Fruit fly (Drosophila melanogaster) whole organism, embryonic: ENCODE results near the gene CG7924.

ENCODE experiments used
- Antp ChIP-seq: fragments of 200-800 bp; sonication (Bioruptor generic); optimal IDR thresholded peaks from 3 replicates; lab custom pipeline; 2016; ENCODE audit warnings: missing biosample characterization, missing genetic modification characterization
- BEAF-32 ChIP-seq: fragments of 200-800 bp; sonication (Bioruptor generic); optimal IDR thresholded peaks from 3 replicates; lab custom pipeline; 2017; ENCODE audit warnings: missing biosample characterization, missing genetic modification characterization, mild to moderate bottlenecking, moderate library complexity, missing genetic modification reagents
- Bgb ChIP-seq: fragments of 200-800 bp; sonication (Bioruptor generic); IDR thresholded peaks from 2 replicates; pipeline ENCODE4 v1.3.6; 2022; ENCODE audit warnings: missing biosample characterization, missing genetic modification characterization; ENCODE audit not compliant: partially characterized antibody
- CG10431 ChIP-seq: fragments of 200-800 bp; sonication (Bioruptor generic); optimal IDR thresholded peaks from 3 replicates; lab custom pipeline; 2018; ENCODE audit warnings: missing biosample characterization, mild to moderate bottlenecking, missing genetic modification characterization
- CG10654 ChIP-seq: fragments of 200-800 bp; sonication (Bioruptor generic); optimal IDR thresholded peaks from 2 replicates; lab custom pipeline; 2016; ENCODE audit warnings: missing biosample characterization, missing genetic modification characterization
- CG10979 ChIP-seq: fragments of 200-800 bp; sonication (Bioruptor generic); optimal IDR thresholded peaks from 2 replicates; lab custom pipeline; 2018; ENCODE audit warnings: missing biosample characterization, mild to moderate bottlenecking, missing genetic modification characterization, moderate library complexity
- CG11560 ChIP-seq: fragments of 200-800 bp; sonication (Bioruptor generic); IDR thresholded peaks from 3 replicates; pipeline ENCODE4 v1.3.6; 2022; ENCODE audit warnings: missing biosample characterization, missing genetic modification characterization
- CG1233 ChIP-seq: fragments of 200-800 bp; sonication (Bioruptor generic); optimal IDR thresholded peaks from 4 replicates; lab custom pipeline; 2018; ENCODE audit warnings: missing biosample characterization, mild to moderate bottlenecking, missing genetic modification characterization
- CG14710 ChIP-seq: fragments of 200-800 bp; sonication (Bioruptor generic); optimal IDR thresholded peaks from 3 replicates; lab custom pipeline; 2019; ENCODE audit warnings: missing biosample characterization, mild to moderate bottlenecking, missing genetic modification characterization, moderate library complexity
- CG15073 ChIP-seq: fragments of 200-800 bp; sonication (Bioruptor generic); optimal IDR thresholded peaks from 2 replicates; lab custom pipeline; 2016; ENCODE audit warnings: missing biosample characterization, missing genetic modification characterization
- CG1603 ChIP-seq: fragments of 200-800 bp; sonication (Bioruptor generic); optimal IDR thresholded peaks from 2 replicates; lab custom pipeline; 2019; ENCODE audit warnings: missing biosample characterization, mild to moderate bottlenecking, missing genetic modification characterization, moderate library complexity
- CG17612 ChIP-seq: fragments of 200-800 bp; sonication (Bioruptor generic); IDR thresholded peaks from 2 replicates; pipeline ENCODE4 v1.3.6; 2022; ENCODE audit warnings: missing biosample characterization, missing genetic modification characterization
- CG18599 ChIP-seq: fragments of 200-800 bp; sonication (Bioruptor generic); optimal IDR thresholded peaks from 3 replicates; lab custom pipeline; 2017; ENCODE audit warnings: missing biosample characterization, missing genetic modification characterization, mild to moderate bottlenecking, moderate library complexity, missing genetic modification reagents
- CG2116 ChIP-seq: fragments of 200-800 bp; sonication (Bioruptor generic); optimal IDR thresholded peaks from 3 replicates; lab custom pipeline; 2018; ENCODE audit warnings: missing biosample characterization, mild to moderate bottlenecking, missing genetic modification characterization
- CG2875 ChIP-seq: fragments of 200-800 bp; sonication (Bioruptor generic); optimal IDR thresholded peaks from 2 replicates; lab custom pipeline; 2017; ENCODE audit warnings: missing biosample characterization, mild to moderate bottlenecking, missing genetic modification characterization, missing genetic modification reagents
- CG34376 ChIP-seq: fragments of 200-800 bp; sonication (Bioruptor generic); optimal IDR thresholded peaks from 2 replicates; lab custom pipeline; 2018; ENCODE audit warnings: missing biosample characterization, mild to moderate bottlenecking, missing genetic modification characterization
- CG4328 ChIP-seq: fragments of 200-800 bp; sonication (Bioruptor generic); optimal IDR thresholded peaks from 3 replicates; lab custom pipeline; 2017; ENCODE audit warnings: missing biosample characterization, missing genetic modification reagents, missing genetic modification characterization
- CG5180 ChIP-seq: fragments of 200-800 bp; sonication (Bioruptor generic); optimal IDR thresholded peaks from 3 replicates; lab custom pipeline; 2017; ENCODE audit warnings: missing biosample characterization, missing genetic modification characterization, mild to moderate bottlenecking, moderate library complexity, missing genetic modification reagents
- CG6683 ChIP-seq: fragments of 200-800 bp; sonication (Bioruptor generic); optimal IDR thresholded peaks from 2 replicates; lab custom pipeline; 2017; ENCODE audit warnings: missing biosample characterization, mild to moderate bottlenecking, missing genetic modification characterization, missing genetic modification reagents
- CG7745 ChIP-seq: fragments of 200-800 bp; sonication (Bioruptor generic); optimal IDR thresholded peaks from 2 replicates; lab custom pipeline; 2018; ENCODE audit warnings: missing biosample characterization, mild to moderate bottlenecking, missing genetic modification characterization, moderate library complexity
- CG7963 ChIP-seq: fragments of 200-800 bp; sonication (Bioruptor generic); IDR thresholded peaks from 3 replicates; pipeline ENCODE4 v1.3.6; 2022; ENCODE audit warnings: missing biosample characterization, missing genetic modification characterization; ENCODE audit not compliant: partially characterized antibody
- CG8924 ChIP-seq: fragments of 200-800 bp; optimal IDR thresholded peaks from 3 replicates; lab custom pipeline; 2019; ENCODE audit warnings: missing biosample characterization, mild to moderate bottlenecking, missing genetic modification characterization, moderate library complexity
- CTCF ChIP-seq: fragments of 200-800 bp; sonication (Bioruptor generic); optimal IDR thresholded peaks from 2 replicates; lab custom pipeline; 2017; ENCODE audit warnings: missing biosample characterization, mild to moderate bottlenecking, missing genetic modification characterization, moderate library complexity
- Doc3 ChIP-seq: fragments of 200-800 bp; sonication (Bioruptor generic); IDR thresholded peaks from 3 replicates; pipeline ENCODE4 v1.3.6; 2022; ENCODE audit warnings: missing biosample characterization, missing genetic modification characterization; ENCODE audit not compliant: partially characterized antibody
- Fer1 ChIP-seq: fragments of 200-800 bp; sonication (Bioruptor generic); optimal IDR thresholded peaks from 2 replicates; lab custom pipeline; 2017; ENCODE audit warnings: missing biosample characterization, mild to moderate bottlenecking, missing genetic modification characterization
- HLH3B ChIP-seq: fragments of 200-800 bp; sonication (Bioruptor generic); IDR thresholded peaks from 2 replicates; pipeline ENCODE4 v1.3.6; 2022; ENCODE audit warnings: missing biosample characterization, missing genetic modification characterization
- Hand ChIP-seq: fragments of 200-800 bp; sonication (Bioruptor generic); optimal IDR thresholded peaks from 2 replicates; lab custom pipeline; 2017; ENCODE audit warnings: mild to moderate bottlenecking, missing biosample characterization, missing genetic modification reagents, missing genetic modification characterization
- HmgZ ChIP-seq: fragments of 200-800 bp; sonication (Bioruptor generic); optimal IDR thresholded peaks from 2 replicates; lab custom pipeline; 2018; ENCODE audit warnings: missing biosample characterization, mild to moderate bottlenecking, missing genetic modification characterization
- NC2β ChIP-seq: fragments of 200-800 bp; sonication (Bioruptor generic); optimal IDR thresholded peaks from 2 replicates; lab custom pipeline; 2016; ENCODE audit warnings: missing biosample characterization, missing genetic modification characterization
- bab2 ChIP-seq: fragments of 200-800 bp; sonication (Bioruptor generic); optimal IDR thresholded peaks from 2 replicates; lab custom pipeline; 2016; ENCODE audit warnings: missing biosample characterization, missing genetic modification characterization
- bsh ChIP-seq, 2 experiments: fragments of 200-800 bp; sonication (Bioruptor generic); optimal IDR thresholded peaks; 2 replicates each; lab custom pipeline; 2017 to 2018; ENCODE audit warnings: mild to moderate bottlenecking in 2 of 2, missing biosample characterization in 2 of 2, missing genetic modification characterization in 2 of 2, moderate library complexity in 1 of 2
- cato ChIP-seq: fragments of 200-800 bp; sonication (Bioruptor generic); optimal IDR thresholded peaks from 2 replicates; lab custom pipeline; 2016; ENCODE audit warnings: missing biosample characterization, missing genetic modification characterization, borderline replicate concordance
- cg ChIP-seq: fragments of 200-800 bp; sonication (Bioruptor generic); optimal IDR thresholded peaks from 3 replicates; lab custom pipeline; 2019; ENCODE audit warnings: missing biosample characterization, mild to moderate bottlenecking, missing genetic modification characterization, moderate library complexity
- da ChIP-seq: fragments of 200-800 bp; sonication (Bioruptor generic); optimal IDR thresholded peaks from 2 replicates; lab custom pipeline; 2016; ENCODE audit warnings: missing biosample characterization, missing genetic modification characterization
- dan ChIP-seq: fragments of 200-800 bp; sonication (Bioruptor generic); IDR thresholded peaks from 2 replicates; pipeline ENCODE4 v1.3.6; 2022; ENCODE audit warnings: missing biosample characterization, missing genetic modification characterization
- dimm ChIP-seq: fragments of 200-800 bp; sonication (Bioruptor generic); IDR thresholded peaks from 2 replicates; pipeline ENCODE4 v1.3.6; 2022; ENCODE audit warnings: missing biosample characterization, missing genetic modification characterization
- gsb-n ChIP-seq: fragments of 200-800 bp; sonication (Bioruptor generic); optimal IDR thresholded peaks from 3 replicates; lab custom pipeline; 2018; ENCODE audit warnings: missing biosample characterization, mild to moderate bottlenecking, missing genetic modification characterization
- hbn ChIP-seq: fragments of 200-800 bp; sonication (Bioruptor generic); IDR thresholded peaks from 2 replicates; pipeline ENCODE4 v1.3.6; 2022; ENCODE audit warnings: missing biosample characterization, missing genetic modification characterization; ENCODE audit not compliant: partially characterized antibody
- knrl ChIP-seq: fragments of 200-800 bp; sonication (Bioruptor generic); IDR thresholded peaks from 3 replicates; pipeline ENCODE4 v1.3.6; 2022; ENCODE audit warnings: missing biosample characterization, missing genetic modification characterization; ENCODE audit not compliant: partially characterized antibody
- lab ChIP-seq: fragments of 200-800 bp; sonication (Bioruptor generic); optimal IDR thresholded peaks from 3 replicates; lab custom pipeline; 2017; ENCODE audit warnings: missing biosample characterization, missing genetic modification characterization, mild to moderate bottlenecking, moderate library complexity, missing genetic modification reagents
- mirr ChIP-seq: fragments of 200-800 bp; sonication (Bioruptor generic); optimal IDR thresholded peaks from 3 replicates; lab custom pipeline; 2018; ENCODE audit warnings: missing biosample characterization, mild to moderate bottlenecking, missing genetic modification characterization
- nerfin-2 ChIP-seq: fragments of 200-800 bp; sonication (Bioruptor generic); IDR thresholded peaks from 2 replicates; pipeline ENCODE4 v1.3.6; 2022; ENCODE audit warnings: missing biosample characterization, missing genetic modification characterization; ENCODE audit not compliant: partially characterized antibody
- pan ChIP-seq, 4 experiments: fragments of >200 bp in 3 of 4; fragments of 200-800 bp in 1 of 4; sonication (Bioruptor generic) in 1 of 4; optimal IDR thresholded peaks in 3 of 4; IDR thresholded peaks in 1 of 4; 2 replicates each; pipeline versions ENCODE4 v1.3.6 to Lab custom; 2017 to 2022; ENCODE audit warnings: missing biosample characterization in 2 of 4, missing genetic modification characterization in 2 of 4, mixed read lengths in 1 of 4
- phol ChIP-seq: fragments of 200-800 bp; sonication (Bioruptor generic); optimal IDR thresholded peaks from 3 replicates; lab custom pipeline; 2018; ENCODE audit warnings: missing biosample characterization, mild to moderate bottlenecking, missing genetic modification characterization, moderate library complexity
- sens ChIP-seq: fragments of 200-800 bp; sonication (Bioruptor generic); peaks from one replicate; lab custom pipeline; 2016; ENCODE audit warnings: missing biosample characterization, missing genetic modification characterization
- stwl ChIP-seq: fragments of 200-800 bp; sonication (Bioruptor generic); optimal IDR thresholded peaks from 3 replicates; lab custom pipeline; 2018; ENCODE audit warnings: missing biosample characterization, mild to moderate bottlenecking, missing genetic modification characterization, moderate library complexity
- wdn ChIP-seq: fragments of 200-800 bp; sonication (Bioruptor generic); IDR thresholded peaks from 2 replicates; pipeline ENCODE4 v1.3.6; 2022; ENCODE audit warnings: missing biosample characterization, missing genetic modification characterization

CG7924 gene

DNA sequence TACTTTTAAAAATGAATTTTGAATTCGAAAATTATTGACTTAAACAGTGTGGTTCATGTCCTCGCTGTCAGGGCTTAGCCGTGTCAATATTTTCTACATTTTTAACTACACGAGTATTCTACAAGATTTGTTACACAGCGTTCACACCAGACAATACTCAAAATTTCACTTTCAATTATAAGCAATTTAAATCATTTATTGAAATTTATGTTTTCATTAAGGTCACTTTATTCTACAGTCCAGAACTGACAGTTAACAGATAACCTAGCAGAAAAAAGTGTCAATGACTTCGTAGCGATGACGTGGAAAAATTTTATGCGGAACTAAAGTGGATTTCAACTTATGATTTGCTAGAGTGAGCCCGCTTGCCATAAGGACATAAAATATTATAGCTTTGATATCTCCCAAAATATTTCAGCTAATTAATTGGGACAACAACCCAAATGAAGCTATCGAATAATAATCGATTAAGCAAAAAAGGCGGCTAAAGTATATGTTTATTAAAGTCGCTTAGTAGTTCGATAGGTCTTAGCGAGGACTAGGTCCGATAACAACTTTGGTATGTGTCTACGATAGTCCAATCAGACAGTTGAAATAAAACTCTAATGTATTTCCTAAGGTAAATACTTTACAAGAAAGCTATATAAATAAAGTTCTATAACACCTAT, 43.2 kb upstream of the CG7924 start (continued):
- TF ChIP-seq hbn (GFP tag; lab: Robert Waterston, UW) (no peak; the same call in 1 of the 2 replicates), pan (optimal IDR thresholded peaks at IDR 0.05; lab: Kevin White, UChicago) (no peak), pan (GFP tag; optimal IDR thresholded peaks at IDR 0.05 in 1 of 2, IDR thresholded peaks at IDR 0.05 in 1 of 2) (peak in 1 of 2 experiments; percentile 83), gsb-n (tag; lab: Kevin White, UChicago) (no peak), BEAF-32 (GFP tag; lab: Kevin White, UChicago) (peak; percentile 55), CG14710 (tag; lab: Kevin White, UChicago) (peak; percentile 63), CG10979 (tag; lab: Kevin White, UChicago) (peak; percentile 25), CG4328 (GFP tag; lab: Kevin White, UChicago) (no peak), Bgb (GFP tag; lab: Robert Waterston, UW) (peak; percentile 46), CG8924 (tag; lab: Kevin White, UChicago) (peak; percentile 43), CG1233 (GFP tag; lab: Kevin White, UChicago) (peak; percentile 36), cg (GFP tag; lab: Kevin White, UChicago) (no peak), CG10431 (GFP tag; lab: Kevin White, UChicago) (no peak), CTCF (peak; percentile 84), CG17612 (GFP tag; lab: Robert Waterston, UW) (peak; percentile 19; the same call in 1 of the 2 replicates), Hand (GFP tag; lab: Kevin White, UChicago) (no peak), wdn (0 out of 2 replicates have a peak, but pooled peaks have one; percentile 18), CG5180 (no peak), dan (GFP tag; lab: Robert Waterston, UW) (no peak), NC2β (GFP tag; lab: Kevin White, UChicago) (no peak), CG6683 (no peak), CG2116 (GFP tag; lab: Kevin White, UChicago) (peak; percentile 70), mirr (GFP tag; lab: Kevin White, UChicago) (peak; percentile 9), HmgZ (tag; lab: Kevin White, UChicago) (no peak), stwl (tag; lab: Kevin White, UChicago) (no peak), cato (no peak), bsh (GFP tag; optimal IDR thresholded peaks at IDR 0.05; lab: Kevin White, UChicago) (peak in 1 of 2 experiments; percentile 43), CG1603 (tag; lab: Kevin White, UChicago) (peak; percentile 34), HLH3B (GFP tag; lab: Robert Waterston, UW) (peak; percentile 76), CG15073 (GFP tag; lab: Kevin White, UChicago) (no peak), sens (GFP tag; lab: Kevin White, UChicago) (peak; percentile 85), phol (peak; percentile 50), CG7963 (GFP tag; lab: Robert Waterston, UW) (peak; percentile 67), CG10654 (GFP tag; lab: Kevin White, UChicago) (peak; percentile 28), da (no peak), Antp (GFP tag; lab: Kevin White, UChicago) (peak; percentile 2), dimm (GFP tag; lab: Robert Waterston, UW) (no peak), Fer1 (GFP tag; lab: Kevin White, UChicago) (no peak), lab (GFP tag; lab: Kevin White, UChicago) (peak; percentile 67), knrl (GFP tag; lab: Robert Waterston, UW) (peak; percentile 27; the same call in 2 of the 3 replicates), nerfin-2 (no peak), bab2 (peak; percentile 4), Doc3 (GFP tag; lab: Robert Waterston, UW) (no peak), CG11560 (tag; lab: Robert Waterston, UW) (peak; percentile 96; the same call in 2 of the 3 replicates), CG7745 (tag; lab: Kevin White, UChicago) (no peak), CG34376 (GFP tag; lab: Kevin White, UChicago) (no peak), CG18599 (peak; percentile 58), CG2875 (GFP tag; lab: Kevin White, UChicago) (no peak)
